Worm (Caenorhabditis elegans) whole organism, L4 larva: Measurements from ENCODE around the gene asah-2.
A peak's percentile ranks its signal among the peaks of the same experiment; 100 is the strongest.

Experiments used
- D1046.2 ChIP-seq: fragments of 200-800 bp; sonication (Bioruptor generic); IDR thresholded peaks from 2 replicates; pipeline ENCODE4 v1.3.6; 2022; ENCODE audit warnings: missing genetic modification characterization, missing compliant biosample characterization
- nhr-28 ChIP-seq: fragments of 150-350 bp; optimal IDR thresholded peaks from 2 replicates; lab custom pipeline; 2014; ENCODE audit warnings: missing biosample characterization, missing genetic modification characterization
- ztf-11 ChIP-seq: fragments of 150-350 bp; optimal IDR thresholded peaks from 2 replicates; lab custom pipeline; 2014; ENCODE audit warnings: missing biosample characterization, missing genetic modification characterization

DNA sequence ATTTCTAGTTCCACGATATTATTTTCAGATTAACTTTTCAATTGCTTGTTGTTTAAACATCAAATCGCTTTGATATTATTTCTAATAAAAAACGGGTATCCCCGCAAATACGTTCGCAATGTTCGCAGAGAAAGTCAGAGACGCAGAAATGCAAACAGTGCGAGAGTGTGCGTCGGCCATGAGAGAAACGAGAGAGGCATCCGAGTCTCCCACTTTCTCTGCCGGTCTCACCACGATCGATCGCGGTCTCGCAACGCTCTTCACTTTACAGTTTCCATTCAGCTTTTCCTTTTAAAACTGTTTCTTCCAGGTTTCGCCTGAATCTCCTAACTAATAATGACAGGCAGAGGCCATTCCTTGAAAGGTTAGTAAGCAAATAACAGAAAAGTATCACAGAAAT lies 34.9 kb downstream of the asah-2 start, which contains the start of gene F33H1.4:
- TF ChIP-seq nhr-28 (tag; lab: Kevin White, UChicago) = peak; percentile 12
- no peak for TF ChIP-seq D1046.2 (GFP tag; lab: Robert Waterston, UW)
- TF ChIP-seq ztf-11 (tag; lab: Kevin White, UChicago) = no peak
